Worm (Caenorhabditis elegans): ENCODE results near the gene Y53F4B.7.
"Not testable (repeated sequence)": the region's sequence is repeated elsewhere in the genome, so short reads cannot be mapped to it uniquely, and the experiment has no call there.

Gene Y53F4B.7

DNA sequence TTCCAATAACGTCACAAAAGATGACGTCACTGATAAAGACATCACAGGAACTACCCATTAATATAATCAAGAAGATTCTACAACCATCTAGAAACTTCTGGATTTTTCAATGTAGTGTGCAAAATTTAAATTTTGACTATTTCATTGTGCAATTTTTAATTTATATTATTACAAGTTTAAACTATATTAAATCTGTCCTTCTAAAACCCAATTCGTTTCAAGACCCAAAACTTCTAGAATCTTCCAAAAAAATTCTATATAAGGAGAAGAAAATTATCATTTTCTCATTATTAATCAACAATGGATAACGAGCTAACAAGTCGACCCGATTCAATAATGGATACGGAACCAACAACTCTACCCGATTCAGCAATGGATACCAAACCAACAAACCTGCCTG lies at the start of gene Y53F4B.7:
Y53F4B.7 (plus strand) TSS at position 301 of the 400 bp plus-strand sequence.
- not testable (repeated sequence) for TF ChIP-seq cog-1 (tag; optimal IDR thresholded peaks at IDR 0.05); ztf-23 (GFP tag; IDR thresholded peaks at IDR 0.05); ref-1 (GFP tag; conservative IDR thresholded peaks at IDR 0.05)

DNA sequence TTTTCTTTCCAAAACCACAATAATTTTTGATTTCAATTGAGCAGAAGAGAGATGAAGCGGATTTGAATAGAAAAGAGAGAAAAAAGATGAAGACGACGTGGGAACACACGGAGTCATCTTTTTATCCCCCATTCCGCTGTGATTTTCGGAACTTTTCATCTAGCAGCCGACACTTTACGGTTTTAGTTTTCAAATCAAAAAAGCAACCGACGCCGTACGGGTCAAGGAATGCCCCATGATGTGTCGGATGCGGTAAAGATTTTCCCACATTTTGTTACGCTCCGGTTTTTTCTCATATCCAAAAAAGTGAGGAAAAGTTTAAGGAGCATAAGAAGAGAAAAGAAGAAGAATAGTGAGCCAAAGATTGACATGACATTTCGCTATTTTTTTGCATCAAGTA lies 47.2 kb upstream of the Y53F4B.7 start:
- TF ChIP-seq cog-1 (tag; optimal IDR thresholded peaks at IDR 0.05): no peak
- no peak for TF ChIP-seq med-1 (GFP tag; optimal IDR thresholded peaks at IDR 0.05; ENCODE audit: insufficient read depth)
- no peak for TF ChIP-seq klf-2 (GFP tag; conservative IDR thresholded peaks at IDR 0.05)
- no peak for TF ChIP-seq tab-1 (GFP tag; IDR thresholded peaks at IDR 0.05)
- no peak for TF ChIP-seq ztf-23 (GFP tag; IDR thresholded peaks at IDR 0.05)
- TF ChIP-seq ref-1 (GFP tag; conservative IDR thresholded peaks at IDR 0.05): no peak
- no peak for TF ChIP-seq ztf-29 (GFP tag; IDR thresholded peaks at IDR 0.05)
- TF ChIP-seq T22C8.4 (GFP tag; IDR thresholded peaks at IDR 0.05): no peak
- TF ChIP-seq flt-1 (GFP tag; IDR thresholded peaks at IDR 0.05): no peak

DNA sequence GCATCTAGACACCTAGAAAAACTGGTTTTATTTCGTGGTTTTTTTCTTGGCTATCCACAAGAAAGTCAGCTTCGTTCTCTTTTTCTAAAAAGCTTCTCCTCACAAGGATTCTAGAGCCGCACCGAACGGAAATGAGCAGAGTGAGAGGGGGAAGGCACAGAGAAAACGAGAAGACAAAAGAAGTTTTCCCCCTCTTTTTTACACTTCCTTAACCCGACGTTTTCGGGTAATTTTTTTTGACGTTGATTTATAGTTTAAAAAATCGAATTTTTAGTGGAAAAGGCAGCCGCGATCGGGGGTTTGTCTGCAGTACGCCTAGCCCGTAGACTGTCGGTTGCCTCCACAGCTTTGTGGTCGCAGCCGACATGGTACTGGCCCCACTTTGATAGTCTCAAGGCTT lies 46.2 kb upstream of the Y53F4B.7 start:
- TF ChIP-seq flt-1 (GFP tag; IDR thresholded peaks at IDR 0.05) (no peak), klf-2 (GFP tag; conservative IDR thresholded peaks at IDR 0.05) (no peak), T22C8.4 (GFP tag; IDR thresholded peaks at IDR 0.05) (no peak), ztf-23 (GFP tag; IDR thresholded peaks at IDR 0.05) (no peak), ref-1 (GFP tag; conservative IDR thresholded peaks at IDR 0.05) (no peak), cog-1 (tag; optimal IDR thresholded peaks at IDR 0.05) (no peak)

DNA sequence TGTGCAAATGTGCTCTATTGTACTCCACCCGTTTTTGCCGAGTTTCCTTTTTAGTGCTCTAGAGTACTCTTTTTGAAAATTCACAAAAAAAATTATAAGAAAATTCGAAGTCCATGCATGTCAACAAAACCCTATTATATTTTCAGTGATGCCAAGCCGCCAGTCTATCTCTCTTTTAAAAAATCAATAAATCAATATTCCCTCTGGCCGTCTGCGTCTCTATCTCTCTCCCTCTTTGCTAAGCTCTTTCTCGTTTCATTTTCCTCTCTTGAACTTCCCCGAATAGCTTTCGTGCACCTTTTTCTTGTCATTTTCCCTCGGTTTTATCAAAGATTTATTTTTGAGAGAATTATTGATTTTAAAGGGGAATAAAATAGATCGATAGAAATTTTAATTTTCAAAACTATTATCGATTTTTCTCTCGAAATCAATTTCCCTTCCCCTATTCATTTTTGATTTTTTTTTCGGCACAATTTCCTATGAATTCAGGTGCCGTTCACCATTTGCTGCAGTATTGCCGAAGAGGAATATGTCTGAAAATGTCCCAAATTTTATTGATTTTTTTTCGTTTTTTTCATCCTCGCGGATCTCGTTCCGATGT lies 40.1 kb upstream of the Y53F4B.7 start:
- TF ChIP-seq ztf-23 (GFP tag; IDR thresholded peaks at IDR 0.05): no peak
- no peak for TF ChIP-seq ref-1 (GFP tag; conservative IDR thresholded peaks at IDR 0.05)
- no peak for TF ChIP-seq tab-1 (GFP tag; IDR thresholded peaks at IDR 0.05)
- TF ChIP-seq med-1 (GFP tag; optimal IDR thresholded peaks at IDR 0.05; ENCODE audit: insufficient read depth): no peak
- no peak for TF ChIP-seq flt-1 (GFP tag; IDR thresholded peaks at IDR 0.05)
- TF ChIP-seq cog-1 (tag; optimal IDR thresholded peaks at IDR 0.05): no peak
- TF ChIP-seq ztf-29 (GFP tag; IDR thresholded peaks at IDR 0.05): no peak
- TF ChIP-seq T22C8.4 (GFP tag; IDR thresholded peaks at IDR 0.05): no peak
- TF ChIP-seq klf-2 (GFP tag; conservative IDR thresholded peaks at IDR 0.05): no peak

DNA sequence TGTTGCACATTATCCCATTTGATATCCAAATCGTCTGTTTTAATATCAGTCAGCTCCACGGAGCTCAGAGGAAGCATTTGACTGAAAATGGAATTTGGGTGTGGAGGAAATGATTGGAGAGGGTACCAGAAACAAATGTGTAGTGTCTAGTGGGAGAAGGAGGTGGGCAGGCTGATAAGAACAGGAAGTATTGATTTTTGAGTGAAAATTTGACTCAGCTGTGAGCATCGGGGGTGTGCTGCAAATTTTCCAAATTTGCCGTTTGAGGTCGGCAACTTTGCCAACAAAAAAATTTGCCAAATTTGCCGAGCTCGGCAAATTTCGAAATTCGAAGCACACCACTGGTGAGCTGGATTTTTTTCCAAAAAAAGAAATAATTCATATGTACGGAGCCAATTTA lies 34.6 kb upstream of the Y53F4B.7 start, which contains the start of gene Y53F4B.1:
Y53F4B.1 (minus strand) TSS at position 101 of the 400 bp plus-strand sequence.
- TF ChIP-seq flt-1 (GFP tag; IDR thresholded peaks at IDR 0.05) (no peak), T22C8.4 (GFP tag; IDR thresholded peaks at IDR 0.05) (no peak), med-1 (GFP tag; optimal IDR thresholded peaks at IDR 0.05; ENCODE audit: insufficient read depth) (no peak), cog-1 (tag; optimal IDR thresholded peaks at IDR 0.05) (no peak), tab-1 (GFP tag; IDR thresholded peaks at IDR 0.05) (no peak), ztf-23 (GFP tag; IDR thresholded peaks at IDR 0.05) (no peak)

DNA sequence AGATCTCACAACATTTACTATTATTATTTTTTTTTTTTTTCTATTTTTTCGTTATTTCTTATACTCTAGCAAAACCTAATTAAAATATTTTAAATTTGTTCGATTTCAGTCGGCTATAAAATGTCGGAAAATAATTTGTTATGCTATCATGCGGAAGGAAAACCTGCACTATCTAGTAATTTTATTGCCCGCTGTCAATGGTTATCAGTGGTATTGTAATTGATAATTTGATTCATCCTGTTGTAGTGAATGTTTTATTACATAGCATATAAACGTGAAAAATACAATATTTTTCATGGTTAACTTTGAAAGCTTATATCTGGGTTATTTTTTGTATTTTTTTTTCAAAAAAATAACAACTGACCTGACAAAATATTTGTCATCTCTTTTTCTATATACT lies 33.4 kb upstream of the Y53F4B.7 start:
- TF ChIP-seq ztf-29 (GFP tag; IDR thresholded peaks at IDR 0.05): no peak
- no peak for TF ChIP-seq ref-1 (GFP tag; conservative IDR thresholded peaks at IDR 0.05)
- no peak for TF ChIP-seq med-1 (GFP tag; optimal IDR thresholded peaks at IDR 0.05; ENCODE audit: insufficient read depth)
- no peak for TF ChIP-seq cog-1 (tag; optimal IDR thresholded peaks at IDR 0.05)
- no peak for TF ChIP-seq ztf-23 (GFP tag; IDR thresholded peaks at IDR 0.05)
- no peak for TF ChIP-seq T22C8.4 (GFP tag; IDR thresholded peaks at IDR 0.05)
- no peak for TF ChIP-seq klf-2 (GFP tag; conservative IDR thresholded peaks at IDR 0.05)
- TF ChIP-seq flt-1 (GFP tag; IDR thresholded peaks at IDR 0.05): no peak
- no peak for TF ChIP-seq tab-1 (GFP tag; IDR thresholded peaks at IDR 0.05)

DNA sequence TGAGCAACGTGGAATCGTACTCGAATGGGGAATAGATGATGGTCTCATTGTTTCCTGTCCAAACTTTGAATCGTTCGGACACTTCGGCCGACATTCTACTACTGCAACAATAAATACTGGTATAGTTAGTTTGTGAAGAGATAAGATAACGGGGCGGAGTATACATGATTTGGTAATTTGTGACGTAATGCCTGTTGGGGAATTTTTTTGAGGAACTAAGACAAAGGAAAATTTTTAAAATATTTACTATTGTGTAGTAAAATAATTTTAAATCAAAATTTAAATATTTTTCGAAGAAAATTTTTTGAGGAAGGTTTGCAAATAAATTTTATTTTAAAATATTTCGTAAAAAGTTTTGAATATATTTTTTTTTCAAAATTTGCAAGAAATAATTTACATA lies 28.7 kb upstream of the Y53F4B.7 start, which contains the start of gene elo-9:
elo-9 (minus strand) TSS at position 101 of the 400 bp plus-strand sequence.
- TF ChIP-seq ref-1 (GFP tag; conservative IDR thresholded peaks at IDR 0.05): no peak
- TF ChIP-seq flt-1 (GFP tag; IDR thresholded peaks at IDR 0.05): no peak
- TF ChIP-seq tab-1 (GFP tag; IDR thresholded peaks at IDR 0.05): no peak
- no peak for TF ChIP-seq ztf-23 (GFP tag; IDR thresholded peaks at IDR 0.05)

DNA sequence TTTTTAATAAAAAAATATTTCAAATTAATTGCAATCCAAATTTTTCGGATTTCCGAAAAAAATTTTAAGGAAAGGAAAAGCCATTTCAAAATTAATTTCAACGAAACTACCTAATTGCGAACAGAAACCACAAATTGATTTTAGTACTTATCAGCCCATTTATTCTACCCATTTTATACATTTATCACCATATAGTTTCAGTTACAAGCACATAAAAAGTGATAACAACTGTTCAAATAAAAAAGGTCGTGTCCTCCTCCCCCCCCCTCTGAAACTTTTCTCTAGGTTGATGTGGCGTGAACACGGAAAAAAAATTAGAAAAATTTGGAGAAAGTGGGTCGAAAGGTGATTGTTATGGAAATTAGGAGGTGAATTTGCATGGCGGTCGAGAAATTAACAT lies 27.8 kb upstream of the Y53F4B.7 start:
- TF ChIP-seq klf-2 (GFP tag; conservative IDR thresholded peaks at IDR 0.05) (no peak), ztf-23 (GFP tag; IDR thresholded peaks at IDR 0.05) (no peak), med-1 (GFP tag; optimal IDR thresholded peaks at IDR 0.05; ENCODE audit: insufficient read depth) (no peak), ref-1 (GFP tag; conservative IDR thresholded peaks at IDR 0.05) (no peak), flt-1 (GFP tag; IDR thresholded peaks at IDR 0.05) (no peak), tab-1 (GFP tag; IDR thresholded peaks at IDR 0.05) (no peak), ztf-29 (GFP tag; IDR thresholded peaks at IDR 0.05) (no peak), cog-1 (tag; optimal IDR thresholded peaks at IDR 0.05) (no peak), T22C8.4 (GFP tag; IDR thresholded peaks at IDR 0.05) (no peak)

DNA sequence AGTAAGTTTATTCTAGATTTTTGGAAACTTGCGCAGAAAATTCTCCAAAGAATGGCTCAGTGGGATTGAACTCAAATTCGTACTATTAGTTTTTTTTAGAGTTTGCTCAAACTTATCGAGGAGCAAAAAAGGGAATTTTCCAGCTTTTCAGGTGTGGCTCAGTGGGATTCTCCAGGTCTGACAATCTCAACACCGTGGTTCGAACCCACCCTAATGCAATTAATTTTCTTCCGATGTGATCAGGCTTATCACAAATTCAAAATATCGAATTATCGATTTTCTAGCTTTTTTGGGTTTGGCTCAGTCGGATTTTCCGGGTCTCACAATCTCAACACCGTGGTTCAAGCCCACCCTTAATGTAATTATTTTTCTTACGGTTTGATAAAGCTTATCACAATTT lies 26.3 kb upstream of the Y53F4B.7 start:
- TF ChIP-seq ref-1 (GFP tag; conservative IDR thresholded peaks at IDR 0.05): no peak
- TF ChIP-seq ztf-29 (GFP tag; IDR thresholded peaks at IDR 0.05): no peak
- no peak for TF ChIP-seq flt-1 (GFP tag; IDR thresholded peaks at IDR 0.05)
- TF ChIP-seq T22C8.4 (GFP tag; IDR thresholded peaks at IDR 0.05): no peak
- no peak for TF ChIP-seq tab-1 (GFP tag; IDR thresholded peaks at IDR 0.05)
- TF ChIP-seq ztf-23 (GFP tag; IDR thresholded peaks at IDR 0.05): no peak
- TF ChIP-seq med-1 (GFP tag; optimal IDR thresholded peaks at IDR 0.05; ENCODE audit: insufficient read depth): no peak
- no peak for TF ChIP-seq cog-1 (tag; optimal IDR thresholded peaks at IDR 0.05)
- no peak for TF ChIP-seq klf-2 (GFP tag; conservative IDR thresholded peaks at IDR 0.05)

DNA sequence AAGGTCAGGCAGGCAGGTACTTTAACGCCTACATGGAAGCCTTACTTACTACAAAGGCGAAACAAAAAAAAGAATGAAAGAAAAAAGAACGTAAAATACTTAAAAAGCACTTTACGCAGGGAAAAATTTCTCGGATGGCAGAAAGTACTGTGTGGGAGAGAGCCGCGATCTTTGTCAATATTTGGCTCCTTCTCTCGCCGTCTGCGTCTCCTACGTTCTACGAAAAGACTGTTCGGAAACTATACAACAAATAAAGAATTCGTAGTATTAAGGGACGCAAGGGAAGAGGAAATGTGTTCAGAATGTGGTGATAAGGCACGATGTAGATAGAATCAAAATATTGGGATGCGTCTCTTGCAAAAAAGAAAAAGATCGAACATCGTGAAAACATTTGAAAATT lies 25.6 kb upstream of the Y53F4B.7 start:
- TF ChIP-seq med-1 (GFP tag; optimal IDR thresholded peaks at IDR 0.05; ENCODE audit: insufficient read depth): no peak
- no peak for TF ChIP-seq ztf-29 (GFP tag; IDR thresholded peaks at IDR 0.05)
- TF ChIP-seq cog-1 (tag; optimal IDR thresholded peaks at IDR 0.05): no peak
- TF ChIP-seq T22C8.4 (GFP tag; IDR thresholded peaks at IDR 0.05): no peak
- no peak for TF ChIP-seq klf-2 (GFP tag; conservative IDR thresholded peaks at IDR 0.05)
- no peak for TF ChIP-seq tab-1 (GFP tag; IDR thresholded peaks at IDR 0.05)
- TF ChIP-seq ztf-23 (GFP tag; IDR thresholded peaks at IDR 0.05): no peak
